Fruit fly (Drosophila melanogaster): ENCODE measurements around the gene Rbsn-5.

- TF ChIP-seq OdsH (GFP tag; optimal IDR thresholded peaks at IDR 0.05) (no peak), CG10669 (GFP tag; optimal IDR thresholded peaks at IDR 0.05) (no peak), CG8119 (GFP tag; IDR thresholded peaks at IDR 0.05) (no peak), Sox15 (GFP tag; optimal IDR thresholded peaks at IDR 0.05) (no peak), dac (GFP tag; optimal IDR thresholded peaks at IDR 0.05) (no peak), CG3919 (GFP tag; optimal IDR thresholded peaks at IDR 0.05) (no peak), Hr38 (GFP tag; optimal IDR thresholded peaks at IDR 0.05) (no peak), Ets21C (GFP tag; optimal IDR thresholded peaks at IDR 0.05) (no peak), lz (GFP tag; optimal IDR thresholded peaks at IDR 0.05) (no peak), CG6854 (GFP tag; optimal IDR thresholded peaks at IDR 0.05) (no peak), CG10631 (GFP tag; optimal IDR thresholded peaks at IDR 0.05) (no peak), Sox102F (GFP tag; optimal IDR thresholded peaks at IDR 0.05) (no peak), esn (GFP tag; optimal IDR thresholded peaks at IDR 0.05) (no peak), eg (GFP tag; IDR thresholded peaks at IDR 0.05) (no peak)
Measured at dm6 chr2L:8116632-8117193, 42.9 kb upstream of the Rbsn-5 start.

Data from whole organism, prepupa.